Worm (Caenorhabditis elegans) whole organism, L1 larva: ENCODE results near the gene clec-208.

Source experiments
- F16B12.6 ChIP-seq: fragments of 150-350 bp; optimal IDR thresholded peaks from 2 replicates; lab custom pipeline; 2014; ENCODE audit warnings: missing biosample characterization, missing genetic modification characterization
- aha-1 ChIP-seq: fragments of 150-350 bp; optimal IDR thresholded peaks from 2 replicates; lab custom pipeline; 2014; ENCODE audit warnings: missing biosample characterization, missing genetic modification characterization
- alr-1 ChIP-seq: fragments of 200-800 bp; sonication (Bioruptor generic); optimal IDR thresholded peaks from 2 replicates; lab custom pipeline; 2018; ENCODE audit warnings: borderline replicate concordance, mild to moderate bottlenecking, missing genetic modification characterization, missing compliant biosample characterization
- aly-2 ChIP-seq: fragments of 150-350 bp; optimal IDR thresholded peaks from 2 replicates; lab custom pipeline; 2014; ENCODE audit warnings: missing biosample characterization, missing genetic modification characterization
- blmp-1 ChIP-seq: fragments of 150-350 bp; optimal IDR thresholded peaks from 2 replicates; lab custom pipeline; 2014; ENCODE audit warnings: missing biosample characterization, missing genetic modification characterization
- ceh-63 ChIP-seq: fragments of 200-800 bp; sonication (Bioruptor generic); optimal IDR thresholded peaks from 2 replicates; lab custom pipeline; 2018; ENCODE audit warnings: mild to moderate bottlenecking, missing genetic modification characterization, missing compliant biosample characterization
- ceh-8 ChIP-seq: fragments of 200-800 bp; sonication (Bioruptor generic); optimal IDR thresholded peaks from 2 replicates; lab custom pipeline; 2018; ENCODE audit warnings: mild to moderate bottlenecking, missing genetic modification characterization, moderate library complexity, missing compliant biosample characterization
- ces-1 ChIP-seq: fragments of 150-350 bp; optimal IDR thresholded peaks from 2 replicates; lab custom pipeline; 2014; ENCODE audit warnings: missing biosample characterization, missing genetic modification reagents, missing genetic modification characterization
- dpl-1 ChIP-seq, 3 experiments: fragments of 150-350 bp in 2 of 3; sonication (generic microtip) in 1 of 3; optimal IDR thresholded peaks; 2 replicates each; lab custom pipeline; 2014 to 2017; ENCODE audit warnings: missing biosample characterization in 3 of 3, missing genetic modification characterization in 3 of 3, missing genetic modification reagents in 3 of 3
- dsc-1 ChIP-seq: sonication (generic microtip); optimal IDR thresholded peaks from 2 replicates; lab custom pipeline; 2016; ENCODE audit warnings: mild to moderate bottlenecking, missing genetic modification characterization, missing compliant biosample characterization
- efl-1 ChIP-seq, 4 experiments: fragments of 150-350 bp; optimal IDR thresholded peaks in 3 of 4; peaks in 1 of 4; 1 replicate in 1 of 4; 2 replicates in 3 of 4; lab custom pipeline; 2014; ENCODE audit warnings: missing biosample characterization in 2 of 4, missing genetic modification characterization in 2 of 4, missing genetic modification reagents in 2 of 4
- efl-3 ChIP-seq: fragments of 200-800 bp; sonication (Bioruptor generic); optimal IDR thresholded peaks from 2 replicates; lab custom pipeline; 2018; ENCODE audit warnings: mild to moderate bottlenecking, missing genetic modification characterization, missing compliant biosample characterization
- egl-27 ChIP-seq, 2 experiments: fragments of 150-350 bp in 1 of 2; sonication (generic microtip); optimal IDR thresholded peaks; 3 replicates each; lab custom pipeline; 2017 to 2018; ENCODE audit warnings: missing biosample characterization in 2 of 2, missing genetic modification characterization in 2 of 2, missing genetic modification reagents in 2 of 2
- elt-2 ChIP-seq: sonication (generic microtip); optimal IDR thresholded peaks from 2 replicates; lab custom pipeline; 2016; ENCODE audit warnings: missing genetic modification characterization, mild to moderate bottlenecking, inconsistent platforms, missing compliant biosample characterization, missing genetic modification reagents
- elt-3 ChIP-seq, 6 experiments: fragments of 150-350 bp in 1 of 6; sonication (generic microtip); optimal IDR thresholded peaks; 2 replicates each; lab custom pipeline; 2017 to 2018; ENCODE audit warnings: missing biosample characterization in 6 of 6, missing genetic modification characterization in 6 of 6, inconsistent platforms in 1 of 6
- ets-5 ChIP-seq: fragments of 200-800 bp; sonication (Bioruptor generic); IDR thresholded peaks from 2 replicates; pipeline ENCODE4 v1.3.6; 2022; ENCODE audit warnings: missing genetic modification characterization, missing compliant biosample characterization
- fkh-10 ChIP-seq: sonication (generic microtip); optimal IDR thresholded peaks from 2 replicates; lab custom pipeline; 2017; ENCODE audit warnings: missing biosample characterization, missing genetic modification reagents, missing genetic modification characterization
- fkh-4 ChIP-seq: sonication (generic microtip); optimal IDR thresholded peaks from 2 replicates; lab custom pipeline; 2016; ENCODE audit warnings: missing compliant biosample characterization, missing genetic modification characterization, borderline replicate concordance
- fkh-8 ChIP-seq: sonication (generic microtip); optimal IDR thresholded peaks from 2 replicates; lab custom pipeline; 2016; ENCODE audit warnings: mild to moderate bottlenecking, missing genetic modification characterization, missing compliant biosample characterization
- grh-1 ChIP-seq: fragments of 200-800 bp; sonication (Bioruptor generic); IDR thresholded peaks from 2 replicates; pipeline ENCODE4 v1.3.6; 2022; ENCODE audit warnings: missing genetic modification reagents, missing genetic modification characterization, missing compliant biosample characterization
- hlh-17 ChIP-seq: fragments of 200-800 bp; sonication (Bioruptor generic); optimal IDR thresholded peaks from 2 replicates; lab custom pipeline; 2018; ENCODE audit warnings: missing genetic modification characterization, mild to moderate bottlenecking, missing compliant biosample characterization, moderate library complexity, borderline replicate concordance
- irx-1 ChIP-seq: sonication (generic microtip); optimal IDR thresholded peaks from 2 replicates; lab custom pipeline; 2016; ENCODE audit warnings: missing genetic modification characterization, missing compliant biosample characterization
- isw-1 ChIP-seq: fragments of 200-800 bp; sonication (Bioruptor generic); IDR thresholded peaks from 2 replicates; pipeline ENCODE4 v1.3.6; 2022; ENCODE audit warnings: missing genetic modification characterization, missing compliant biosample characterization
- lin-13 ChIP-seq: fragments of 150-350 bp; optimal IDR thresholded peaks from 2 replicates; lab custom pipeline; 2014; ENCODE audit warnings: missing biosample characterization, missing genetic modification reagents, missing genetic modification characterization
- lin-14 ChIP-seq: fragments of 200-800 bp; sonication (Bioruptor generic); optimal IDR thresholded peaks from 2 replicates; lab custom pipeline; 2018; ENCODE audit warnings: mild to moderate bottlenecking, missing genetic modification characterization, moderate library complexity, missing compliant biosample characterization
- lin-15B ChIP-seq: fragments of 150-350 bp; sonication (generic microtip); optimal IDR thresholded peaks from 3 replicates; lab custom pipeline; 2014; ENCODE audit warnings: missing biosample characterization, missing genetic modification characterization
- lin-35 ChIP-seq, 2 experiments: fragments of 150-350 bp; optimal IDR thresholded peaks; 2 replicates each; lab custom pipeline; 2014; ENCODE audit warnings: missing biosample characterization in 2 of 2, missing genetic modification characterization in 2 of 2, missing genetic modification reagents in 2 of 2
- lin-39 ChIP-seq: fragments of 150-350 bp; optimal IDR thresholded peaks from 2 replicates; lab custom pipeline; 2014; ENCODE audit warnings: missing biosample characterization, missing genetic modification reagents, missing genetic modification characterization
- lir-3 ChIP-seq: sonication (generic microtip); optimal IDR thresholded peaks from 2 replicates; lab custom pipeline; 2016; ENCODE audit warnings: mild to moderate bottlenecking, missing genetic modification characterization, moderate library complexity, missing compliant biosample characterization; ENCODE audit not compliant: poor library complexity
- lsy-2 ChIP-seq, 2 experiments: fragments of 150-350 bp; optimal IDR thresholded peaks; 2 replicates each; lab custom pipeline; 2014; ENCODE audit warnings: missing biosample characterization in 2 of 2, missing genetic modification characterization in 2 of 2
- mef-2 ChIP-seq: fragments of 150-350 bp; optimal IDR thresholded peaks from 2 replicates; lab custom pipeline; 2014; ENCODE audit warnings: missing biosample characterization, missing genetic modification characterization
- mep-1 ChIP-seq: fragments of 150-350 bp; optimal IDR thresholded peaks from 2 replicates; lab custom pipeline; 2014; ENCODE audit warnings: missing biosample characterization, missing genetic modification characterization
- nhr-12 ChIP-seq: sonication (generic microtip); optimal IDR thresholded peaks from 2 replicates; lab custom pipeline; 2017; ENCODE audit warnings: missing biosample characterization, missing genetic modification characterization
- nhr-47 ChIP-seq: sonication (generic microtip); optimal IDR thresholded peaks from 2 replicates; lab custom pipeline; 2016; ENCODE audit warnings: mild to moderate bottlenecking, missing genetic modification characterization, moderate library complexity, missing compliant biosample characterization
- nhr-77 ChIP-seq: fragments of 150-350 bp; optimal IDR thresholded peaks from 2 replicates; lab custom pipeline; 2014; ENCODE audit warnings: missing biosample characterization, missing genetic modification characterization
- nhr-84 ChIP-seq: sonication (generic microtip); optimal IDR thresholded peaks from 2 replicates; lab custom pipeline; 2017; ENCODE audit warnings: missing biosample characterization, missing genetic modification characterization
- nhr-85 ChIP-seq: sonication (generic microtip); peaks from one replicate; lab custom pipeline; 2016; ENCODE audit warnings: missing genetic modification characterization, inconsistent platforms, missing compliant biosample characterization
- nhr-90 ChIP-seq: sonication (generic microtip); optimal IDR thresholded peaks from 2 replicates; lab custom pipeline; 2016; ENCODE audit warnings: mild to moderate bottlenecking, missing genetic modification characterization, missing compliant biosample characterization; ENCODE audit not compliant: poor library complexity
- pag-3 ChIP-seq: sonication (generic microtip); optimal IDR thresholded peaks from 2 replicates; lab custom pipeline; 2017; ENCODE audit warnings: missing genetic modification characterization, mild to moderate bottlenecking, missing compliant biosample characterization, antibody characterized with exemption, borderline replicate concordance; ENCODE audit not compliant: insufficient read depth
- snpc-4 ChIP-seq: fragments of 150-350 bp; optimal IDR thresholded peaks from 2 replicates; lab custom pipeline; 2014; ENCODE audit warnings: missing biosample characterization, missing genetic modification characterization
- sox-4 ChIP-seq: sonication (generic microtip); optimal IDR thresholded peaks from 2 replicates; lab custom pipeline; 2016; ENCODE audit warnings: missing genetic modification characterization, missing compliant biosample characterization
- sup-37 ChIP-seq: fragments of 200-800 bp; sonication (Bioruptor generic); optimal IDR thresholded peaks from 2 replicates; lab custom pipeline; 2018; ENCODE audit warnings: mild to moderate bottlenecking, missing genetic modification characterization, missing compliant biosample characterization
- unc-30 ChIP-seq: sonication (generic microtip); optimal IDR thresholded peaks from 2 replicates; lab custom pipeline; 2017; ENCODE audit warnings: missing biosample characterization, missing genetic modification characterization
- unc-98 ChIP-seq: fragments of 200-800 bp; sonication (Bioruptor generic); IDR thresholded peaks from 2 replicates; pipeline ENCODE4 v1.3.6; 2022; ENCODE audit warnings: missing genetic modification characterization, missing compliant biosample characterization
- vab-15 ChIP-seq: sonication (generic microtip); optimal IDR thresholded peaks from 2 replicates; lab custom pipeline; 2017; ENCODE audit warnings: missing genotype, mild to moderate bottlenecking, missing genetic modification characterization, missing compliant biosample characterization
- xbp-1 ChIP-seq: sonication (generic microtip); optimal IDR thresholded peaks from 2 replicates; lab custom pipeline; 2016; ENCODE audit warnings: missing genetic modification characterization, missing compliant biosample characterization
- zip-4 ChIP-seq: fragments of 200-800 bp; sonication (Bioruptor generic); optimal IDR thresholded peaks from 2 replicates; lab custom pipeline; 2018; ENCODE audit warnings: mild to moderate bottlenecking, missing genetic modification characterization, moderate library complexity, missing compliant biosample characterization

Gene clec-208

ce11 chrV:2119529-2119928, 21.8 kb downstream of the clec-208 start, which contains the start of gene F22F7.11:
F22F7.11 (plus strand) TSS chrV:2119829.
- TF ChIP-seq mep-1 (no peak), nhr-47 (tag; lab: Kevin White, UChicago) (no peak), nhr-85 (tag; lab: Kevin White, UChicago) (no peak), ces-1 (GFP tag; lab: Kevin White, UChicago) (no peak), efl-3 (no peak), hlh-17 (GFP tag; lab: Kevin White, UChicago) (no peak), aha-1 (no peak), lin-13 (GFP tag; lab: Kevin White, UChicago) (no peak), nhr-84 (tag; lab: Kevin White, UChicago) (no peak), lin-35 (GFP tag; optimal IDR thresholded peaks at IDR 0.05; lab: Kevin White, UChicago) (no peak), lin-14 (GFP tag; lab: Kevin White, UChicago) (no peak)
- TF ChIP-seq, all 84 proteins: peak for 0

ce11 chrV:2121910-2122362, 24.2 kb downstream of the clec-208 start, which contains the start of gene F22F7.8:
F22F7.8 (minus strand) TSS chrV:2121960.
- TF ChIP-seq lsy-2 (tag; optimal IDR thresholded peaks at IDR 0.05; lab: Kevin White, UChicago) (no peak), sup-37 (GFP tag; lab: Kevin White, UChicago) (no peak), ets-5 (no peak), fkh-4 (tag; lab: Kevin White, UChicago) (no peak), nhr-77 (tag; lab: Kevin White, UChicago) (no peak), xbp-1 (tag; lab: Kevin White, UChicago) (no peak), blmp-1 (no peak), unc-98 (no peak), F16B12.6 (tag; lab: Kevin White, UChicago) (no peak), irx-1 (tag; lab: Kevin White, UChicago) (no peak), grh-1 (GFP tag; lab: Robert Waterston, UW) (no peak), isw-1 (GFP tag; lab: Robert Waterston, UW) (no peak), lin-39 (no peak), unc-30 (tag; lab: Kevin White, UChicago) (no peak), fkh-10 (GFP tag; lab: Kevin White, UChicago) (no peak), pag-3 (tag; lab: Kevin White, UChicago) (no peak), sox-4 (tag; lab: Kevin White, UChicago) (no peak), snpc-4 (tag; lab: Kevin White, UChicago) (no peak), nhr-85 (tag; lab: Kevin White, UChicago) (no peak)

ce11 chrV:2122517-2122916, 24.8 kb downstream of the clec-208 start, which contains the start of gene F22F7.2:
F22F7.2 (plus strand) TSS chrV:2122782.
- peak in 1 of 2 experiments; percentile 29 for TF ChIP-seq lin-35 (GFP tag; optimal IDR thresholded peaks at IDR 0.05; lab: Kevin White, UChicago)
- TF ChIP-seq lin-14 (GFP tag; lab: Kevin White, UChicago) = no peak
- no peak for TF ChIP-seq zip-4 (GFP tag; lab: Kevin White, UChicago)
- TF ChIP-seq mef-2 = no peak
- TF ChIP-seq ceh-8 = no peak
- no peak for TF ChIP-seq sox-4 (tag; lab: Kevin White, UChicago)
- peak; percentile 15 to 19 for TF ChIP-seq efl-1 (optimal IDR thresholded peaks at IDR 0.05; lab: Kevin White, UChicago)
- TF ChIP-seq efl-1 (GFP tag; optimal IDR thresholded peaks at IDR 0.05 in 1 of 2; lab: Kevin White, UChicago) = peak in 1 of 2 experiments; percentile 38
- no peak for TF ChIP-seq lir-3 (tag; lab: Kevin White, UChicago)
- TF ChIP-seq elt-2 (tag; lab: Kevin White, UChicago) = no peak
- TF ChIP-seq ets-5 = no peak
- no peak for TF ChIP-seq lin-15B (tag; lab: Kevin White, UChicago)
- TF ChIP-seq elt-3 (tag; optimal IDR thresholded peaks at IDR 0.05; lab: Kevin White, UChicago) = peak in 1 of 6 experiments; percentile 37
- no peak for TF ChIP-seq nhr-12
- TF ChIP-seq egl-27 (tag; optimal IDR thresholded peaks at IDR 0.05; lab: Kevin White, UChicago) = no peak
- peak; percentile 9 for TF ChIP-seq blmp-1
- no peak for TF ChIP-seq fkh-8 (tag; lab: Kevin White, UChicago)
- no peak for TF ChIP-seq fkh-4 (tag; lab: Kevin White, UChicago)
- peak in 1 of 3 experiments; percentile 6 for TF ChIP-seq dpl-1 (GFP tag; optimal IDR thresholded peaks at IDR 0.05; lab: Kevin White, UChicago)
- TF ChIP-seq nhr-90 = no peak
- no peak for TF ChIP-seq isw-1 (GFP tag; lab: Robert Waterston, UW)
- no peak for TF ChIP-seq dsc-1 (tag; lab: Kevin White, UChicago)
- TF ChIP-seq alr-1 (tag; lab: Kevin White, UChicago) = no peak
- TF ChIP-seq lin-13 (GFP tag; lab: Kevin White, UChicago) = no peak
- no peak for TF ChIP-seq ceh-63 (GFP tag; lab: Kevin White, UChicago)
- no peak for TF ChIP-seq aly-2 (tag; lab: Kevin White, UChicago)
- TF ChIP-seq vab-15 (tag; lab: Kevin White, UChicago) = no peak
- TF ChIP-seq pag-3 (tag; lab: Kevin White, UChicago) = no peak
